Worm (Caenorhabditis elegans): ENCODE data around the gene F45E1.5.

ce11 chrX:7962056-7962485 lies 14.4 kb upstream of the F45E1.5 start:
- no peak for TF ChIP-seq dao-5 (tag; optimal IDR thresholded peaks at IDR 0.05)
- TF ChIP-seq W03F9.2 (tag; optimal IDR thresholded peaks at IDR 0.05): no peak
- no peak for TF ChIP-seq him-1 (tag; optimal IDR thresholded peaks at IDR 0.05)

Measured in whole organism, L4/young adult.